Worm (Caenorhabditis elegans) whole organism, mixed stage, embryonic: ENCODE measurements around the gene C13A2.5.

ENCODE experiments used
- lsy-2 ChIP-seq: fragments of 150-350 bp; optimal IDR thresholded peaks from 2 replicates; lab custom pipeline; 2014; ENCODE audit warnings: missing biosample characterization, missing genetic modification characterization
- nhr-237 ChIP-seq: fragments of 150-350 bp; optimal IDR thresholded peaks from 2 replicates; lab custom pipeline; 2014; ENCODE audit warnings: missing biosample characterization, missing genetic modification characterization
- nhr-28 ChIP-seq: fragments of 150-350 bp; optimal IDR thresholded peaks from 2 replicates; lab custom pipeline; 2014; ENCODE audit warnings: missing biosample characterization, missing genetic modification characterization
- pha-4 ChIP-seq: fragments of 150-350 bp; optimal IDR thresholded peaks from 2 replicates; lab custom pipeline; 2018; ENCODE audit warnings: missing biosample characterization, missing genetic modification reagents, missing genetic modification characterization
- sptf-1 ChIP-seq: sonication (generic microtip); optimal IDR thresholded peaks from 2 replicates; lab custom pipeline; 2017; ENCODE audit warnings: mild to moderate bottlenecking, missing genetic modification characterization, moderate library complexity, missing compliant biosample characterization

DNA sequence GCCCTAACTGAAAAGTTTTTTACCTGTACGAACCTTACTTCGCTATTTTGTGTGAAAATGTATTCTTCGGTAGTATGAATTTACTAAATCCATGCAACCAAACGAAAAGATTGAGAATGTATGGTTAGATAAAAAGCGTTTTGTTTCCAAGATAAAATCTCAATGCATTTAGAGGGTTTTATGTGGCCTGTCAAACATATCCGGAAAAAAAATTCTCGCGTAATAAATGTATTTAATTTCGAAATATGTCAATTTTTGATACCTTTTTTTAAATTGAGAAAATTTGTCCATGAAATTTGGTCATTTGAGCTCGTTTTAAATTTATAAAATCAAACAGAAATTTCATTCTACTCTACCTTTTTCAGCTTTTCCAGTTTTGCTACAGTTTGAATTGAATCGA lies 19.7 kb downstream of the C13A2.5 start, which contains the start of gene F07G11.4:
- TF ChIP-seq nhr-237 (tag; lab: Kevin White, UChicago): no peak
- TF ChIP-seq sptf-1 (tag; lab: Kevin White, UChicago): no peak
- no peak for TF ChIP-seq pha-4 (tag; lab: Kevin White, UChicago)
- TF ChIP-seq lsy-2 (tag; lab: Kevin White, UChicago): no peak
- no peak for TF ChIP-seq nhr-28 (tag; lab: Kevin White, UChicago)
